Worm (Caenorhabditis elegans): ENCODE data around the gene nhr-56.

- TF ChIP-seq tbx-37 (GFP tag; conservative IDR thresholded peaks at IDR 0.05): no peak
- TF ChIP-seq ama-1 (optimal IDR thresholded peaks at IDR 0.05): no peak
- TF ChIP-seq ets-7 (tag; optimal IDR thresholded peaks at IDR 0.05): no peak
- TF ChIP-seq sea-1 (GFP tag; conservative IDR thresholded peaks at IDR 0.05): no peak
- TF ChIP-seq ceh-36 (tag; optimal IDR thresholded peaks at IDR 0.05): no peak
- TF ChIP-seq ceh-13 (GFP tag; optimal IDR thresholded peaks at IDR 0.05): no peak
- TF ChIP-seq aly-1 (tag; optimal IDR thresholded peaks at IDR 0.05): no peak
- TF ChIP-seq hmg-4 (GFP tag; optimal IDR thresholded peaks at IDR 0.05): no peak
Observed at ce11 chrV:2225130-2225529, 6.3 kb downstream of the nhr-56 start, which contains the start of gene nhr-103.
